Comparison of ENCODE assay signal across 1 worm cellular context in genomic region chrV:9930612-9931065, ce11.
TF ChIP-seq lines count a peak whose summit lies in the region.

TSS of gene rmh-2 (minus strand) at chrV:9930775.
TSS of gene suds-3 (plus strand) at chrV:9931015.

TF ChIP-seq in whole organism, L2 larva, 48 proteins besides CTCF, POLR2A, EP300 and RAD21 (continued from another document):
- TF ChIP-seq aly-2 (tag; optimal IDR thresholded peaks at IDR 0.05; lab: Kevin White, UChicago) = no peak
- TF ChIP-seq nhr-21 (tag; optimal IDR thresholded peaks at IDR 0.05; lab: Kevin White, UChicago) = peak; percentile 9
- TF ChIP-seq ztf-11 (tag; optimal IDR thresholded peaks at IDR 0.05; lab: Kevin White, UChicago) = no peak
- peak; percentile 54 for TF ChIP-seq R02D3.7 (tag; optimal IDR thresholded peaks at IDR 0.05; lab: Kevin White, UChicago)
- peak; percentile 52 for TF ChIP-seq nhr-129 (tag; optimal IDR thresholded peaks at IDR 0.05; lab: Kevin White, UChicago)
- TF ChIP-seq nhr-12 (tag; optimal IDR thresholded peaks at IDR 0.05; lab: Kevin White, UChicago) = no peak
- no peak for TF ChIP-seq nhr-6 (tag; optimal IDR thresholded peaks at IDR 0.05; lab: Kevin White, UChicago)
- no peak for TF ChIP-seq F13H6.1 (tag; optimal IDR thresholded peaks at IDR 0.05; lab: Kevin White, UChicago)
- TF ChIP-seq alr-1 (tag; optimal IDR thresholded peaks at IDR 0.05; lab: Kevin White, UChicago) = no peak
- no peak for TF ChIP-seq nhr-11 (tag; optimal IDR thresholded peaks at IDR 0.05; lab: Kevin White, UChicago)
- TF ChIP-seq unc-55 (GFP tag; optimal IDR thresholded peaks at IDR 0.05; lab: Kevin White, UChicago) = peak; percentile 70
- TF ChIP-seq lsy-2 (tag; optimal IDR thresholded peaks at IDR 0.05; lab: Kevin White, UChicago) = no peak
- no peak for TF ChIP-seq mdl-1 (tag; optimal IDR thresholded peaks at IDR 0.05; lab: Kevin White, UChicago)
- TF ChIP-seq egl-27 (tag; optimal IDR thresholded peaks at IDR 0.05; lab: Kevin White, UChicago) = no peak
- TF ChIP-seq ZK546.5 (tag; optimal IDR thresholded peaks at IDR 0.05; lab: Kevin White, UChicago) = no peak
- TF ChIP-seq lin-11 (tag; optimal IDR thresholded peaks at IDR 0.05; lab: Kevin White, UChicago) = peak; percentile 51
- no peak for TF ChIP-seq ceh-82 (tag; optimal IDR thresholded peaks at IDR 0.05; lab: Kevin White, UChicago)
- no peak for TF ChIP-seq zag-1 (tag; optimal IDR thresholded peaks at IDR 0.05; lab: Kevin White, UChicago)
- no peak for TF ChIP-seq peb-1 (tag; optimal IDR thresholded peaks at IDR 0.05; lab: Kevin White, UChicago)
- no peak for TF ChIP-seq fos-1 (tag; optimal IDR thresholded peaks at IDR 0.05; lab: Kevin White, UChicago)
- no peak for TF ChIP-seq snpc-4 (tag; optimal IDR thresholded peaks at IDR 0.05; lab: Kevin White, UChicago)
- TF ChIP-seq nhr-25 (tag; optimal IDR thresholded peaks at IDR 0.05; lab: Kevin White, UChicago) = no peak
- TF ChIP-seq lin-39 (tag; optimal IDR thresholded peaks at IDR 0.05; lab: Kevin White, UChicago) = no peak
